Fruit fly (Drosophila melanogaster) whole organism, embryonic: Measurements from ENCODE around the gene mgr.

ENCODE experiments used
- Ada2b ChIP-seq: fragments of 200-800 bp; sonication (Bioruptor generic); IDR thresholded peaks from 2 replicates; pipeline ENCODE4 v1.3.6; 2022; ENCODE audit warnings: missing biosample characterization, missing genetic modification characterization
- Atf-2 ChIP-seq: fragments of 200-800 bp; sonication (Bioruptor generic); optimal IDR thresholded peaks from 2 replicates; lab custom pipeline; 2016; ENCODE audit warnings: missing biosample characterization, missing genetic modification characterization
- CG10543 ChIP-seq: fragments of 200-800 bp; sonication (Bioruptor generic); optimal IDR thresholded peaks from 3 replicates; lab custom pipeline; 2017; ENCODE audit warnings: missing biosample characterization, mild to moderate bottlenecking, missing genetic modification characterization, moderate library complexity
- CG11456 ChIP-seq: fragments of 200-800 bp; sonication (Bioruptor generic); IDR thresholded peaks from 3 replicates; pipeline ENCODE4 v1.3.6; 2022; ENCODE audit warnings: missing biosample characterization, missing genetic modification characterization
- CG12155 ChIP-seq: fragments of 200-800 bp; sonication (Bioruptor generic); optimal IDR thresholded peaks from 3 replicates; lab custom pipeline; 2016; ENCODE audit warnings: missing biosample characterization, missing genetic modification characterization
- CG12659 ChIP-seq: fragments of 200-800 bp; sonication (Bioruptor generic); optimal IDR thresholded peaks from 3 replicates; lab custom pipeline; 2017; ENCODE audit warnings: mild to moderate bottlenecking, missing biosample characterization, missing genetic modification reagents, missing genetic modification characterization
- CG15601 ChIP-seq: fragments of 200-800 bp; sonication (Bioruptor generic); optimal IDR thresholded peaks from 3 replicates; lab custom pipeline; 2019; ENCODE audit warnings: missing biosample characterization, mild to moderate bottlenecking, missing genetic modification characterization, moderate library complexity
- CG1603 ChIP-seq: fragments of 200-800 bp; sonication (Bioruptor generic); optimal IDR thresholded peaks from 2 replicates; lab custom pipeline; 2019; ENCODE audit warnings: missing biosample characterization, mild to moderate bottlenecking, missing genetic modification characterization, moderate library complexity
- CG16813 ChIP-seq: fragments of 200-800 bp; sonication (Bioruptor generic); IDR thresholded peaks from 3 replicates; pipeline ENCODE4 v1.3.6; 2022; ENCODE audit warnings: missing biosample characterization, missing genetic modification characterization; ENCODE audit not compliant: partially characterized antibody
- CG16863 ChIP-seq: fragments of 200-800 bp; sonication (Bioruptor generic); optimal IDR thresholded peaks from 3 replicates; lab custom pipeline; 2016; ENCODE audit warnings: missing biosample characterization, missing genetic modification characterization
- CG1792 ChIP-seq: fragments of 200-800 bp; sonication (Bioruptor generic); optimal IDR thresholded peaks from 2 replicates; lab custom pipeline; 2016; ENCODE audit warnings: missing biosample characterization, missing genetic modification characterization
- CG2712 ChIP-seq: fragments of 200-800 bp; optimal IDR thresholded peaks from 3 replicates; lab custom pipeline; 2019; ENCODE audit warnings: missing biosample characterization, mild to moderate bottlenecking, missing genetic modification characterization, moderate library complexity
- CG31365 ChIP-seq: fragments of 200-800 bp; sonication (Bioruptor generic); optimal IDR thresholded peaks from 2 replicates; lab custom pipeline; 2018; ENCODE audit warnings: missing biosample characterization, mild to moderate bottlenecking, missing genetic modification characterization
- CG3838 ChIP-seq: fragments of 200-800 bp; sonication (Bioruptor generic); optimal IDR thresholded peaks from 3 replicates; lab custom pipeline; 2016; ENCODE audit warnings: missing biosample characterization, missing genetic modification characterization
- CG7372 ChIP-seq: fragments of 200-800 bp; sonication (Bioruptor generic); IDR thresholded peaks from 2 replicates; pipeline ENCODE4 v1.3.6; 2022; ENCODE audit warnings: missing biosample characterization, missing genetic modification characterization
- CG7786 ChIP-seq: fragments of 200-800 bp; sonication (Bioruptor generic); optimal IDR thresholded peaks from 2 replicates; lab custom pipeline; 2016; ENCODE audit warnings: missing biosample characterization, missing genetic modification characterization
- CG7963 ChIP-seq: fragments of 200-800 bp; sonication (Bioruptor generic); IDR thresholded peaks from 3 replicates; pipeline ENCODE4 v1.3.6; 2022; ENCODE audit warnings: missing biosample characterization, missing genetic modification characterization; ENCODE audit not compliant: partially characterized antibody
- CG8359 ChIP-seq: fragments of 200-800 bp; sonication (Bioruptor generic); optimal IDR thresholded peaks from 2 replicates; lab custom pipeline; 2017; ENCODE audit warnings: missing biosample characterization, mild to moderate bottlenecking, missing genetic modification characterization, borderline replicate concordance
- CG9215 ChIP-seq: fragments of 200-800 bp; sonication (Bioruptor generic); IDR thresholded peaks from 2 replicates; pipeline ENCODE4 v1.3.6; 2022; ENCODE audit warnings: missing biosample characterization, missing genetic modification characterization
- D ChIP-seq, 2 experiments: fragments of 200-800 bp in 1 of 2; fragments of >200 bp in 1 of 2; sonication (Bioruptor generic) in 1 of 2; optimal IDR thresholded peaks; 2 replicates in 1 of 2; 3 replicates in 1 of 2; lab custom pipeline; 2017; ENCODE audit warnings: mild to moderate bottlenecking in 1 of 2, missing biosample characterization in 1 of 2, missing genetic modification characterization in 1 of 2, missing genetic modification reagents in 1 of 2
- E2f1 ChIP-seq: fragments of 200-800 bp; sonication (Bioruptor generic); IDR thresholded peaks from 2 replicates; pipeline ENCODE4 v1.3.6; 2022; ENCODE audit warnings: missing biosample characterization, missing genetic modification characterization
- E2f2 ChIP-seq: fragments of 200-800 bp; sonication (Bioruptor generic); IDR thresholded peaks from 2 replicates; pipeline ENCODE4 v1.3.6; 2022; ENCODE audit warnings: missing biosample characterization, missing genetic modification characterization
- HLH4C ChIP-seq: fragments of 200-800 bp; sonication (Bioruptor generic); IDR thresholded peaks from 3 replicates; pipeline ENCODE4 v1.3.6; 2022; ENCODE audit warnings: missing biosample characterization, missing genetic modification characterization; ENCODE audit not compliant: partially characterized antibody
- Hmr ChIP-seq: fragments of 200-800 bp; sonication (Bioruptor generic); optimal IDR thresholded peaks from 3 replicates; lab custom pipeline; 2017; ENCODE audit warnings: mild to moderate bottlenecking, missing biosample characterization, missing genetic modification reagents, missing genetic modification characterization
- Hsf ChIP-seq: fragments of 200-800 bp; sonication (Bioruptor generic); optimal IDR thresholded peaks from 3 replicates; lab custom pipeline; 2016; ENCODE audit warnings: missing biosample characterization, missing genetic modification characterization
- Lhr ChIP-seq: fragments of 200-800 bp; sonication (Bioruptor generic); optimal IDR thresholded peaks from 3 replicates; lab custom pipeline; 2017; ENCODE audit warnings: mild to moderate bottlenecking, missing biosample characterization, missing genetic modification reagents, missing genetic modification characterization
- Mad ChIP-seq: fragments of 200-800 bp; sonication (Bioruptor generic); optimal IDR thresholded peaks from 2 replicates; lab custom pipeline; 2016; ENCODE audit warnings: missing biosample characterization, missing genetic modification characterization
- Med ChIP-seq: fragments of 200-800 bp; sonication (Bioruptor generic); peaks from one replicate; lab custom pipeline; 2016; ENCODE audit warnings: missing biosample characterization, missing genetic modification characterization, mild to moderate bottlenecking, inconsistent platforms, moderate library complexity
- Myb ChIP-seq: fragments of 200-800 bp; sonication (Bioruptor generic); optimal IDR thresholded peaks from 2 replicates; lab custom pipeline; 2016; ENCODE audit warnings: missing biosample characterization, missing genetic modification characterization
- Ptx1 ChIP-seq: fragments of 200-800 bp; sonication (Bioruptor generic); IDR thresholded peaks from 2 replicates; pipeline ENCODE4 v1.3.6; 2022; ENCODE audit warnings: missing biosample characterization, missing genetic modification characterization
- Rfx ChIP-seq: fragments of 200-800 bp; sonication (Bioruptor generic); IDR thresholded peaks from 2 replicates; pipeline ENCODE4 v1.3.6; 2022; ENCODE audit warnings: missing biosample characterization, missing genetic modification characterization
- Sox100B ChIP-seq: fragments of 200-800 bp; sonication (Bioruptor generic); optimal IDR thresholded peaks from 3 replicates; lab custom pipeline; 2018; ENCODE audit warnings: missing biosample characterization, mild to moderate bottlenecking, missing genetic modification characterization
- abd-A ChIP-seq: fragments of 200-800 bp; sonication (Bioruptor generic); optimal IDR thresholded peaks from 3 replicates; lab custom pipeline; 2019; ENCODE audit warnings: missing biosample characterization, mild to moderate bottlenecking, missing genetic modification characterization, moderate library complexity
- chm ChIP-seq: fragments of 200-800 bp; sonication (Bioruptor generic); IDR thresholded peaks from 2 replicates; pipeline ENCODE4 v1.3.6; 2022; ENCODE audit warnings: missing biosample characterization, missing genetic modification characterization
- dati ChIP-seq: fragments of 200-800 bp; sonication (Bioruptor generic); IDR thresholded peaks from 2 replicates; pipeline ENCODE4 v1.3.6; 2022; ENCODE audit warnings: missing biosample characterization, missing genetic modification characterization
- emc ChIP-seq: fragments of 200-800 bp; sonication (Bioruptor generic); optimal IDR thresholded peaks from 2 replicates; lab custom pipeline; 2016; ENCODE audit warnings: missing biosample characterization, missing genetic modification characterization
- hb ChIP-seq: fragments of 200-800 bp; sonication (Bioruptor generic); IDR thresholded peaks from 3 replicates; pipeline ENCODE4 v1.3.6; 2022; ENCODE audit warnings: missing biosample characterization, missing genetic modification characterization; ENCODE audit not compliant: partially characterized antibody
- nerfin-2 ChIP-seq: fragments of 200-800 bp; sonication (Bioruptor generic); IDR thresholded peaks from 2 replicates; pipeline ENCODE4 v1.3.6; 2022; ENCODE audit warnings: missing biosample characterization, missing genetic modification characterization; ENCODE audit not compliant: partially characterized antibody
- nom ChIP-seq: fragments of 200-800 bp; sonication (Bioruptor generic); optimal IDR thresholded peaks from 2 replicates; lab custom pipeline; 2017; ENCODE audit warnings: missing biosample characterization, missing genetic modification characterization, mild to moderate bottlenecking, moderate library complexity, missing genetic modification reagents
- pzg ChIP-seq: fragments of 200-800 bp; sonication (Bioruptor generic); optimal IDR thresholded peaks from 3 replicates; lab custom pipeline; 2018; ENCODE audit warnings: missing biosample characterization, mild to moderate bottlenecking, missing genetic modification characterization, moderate library complexity
- schlank ChIP-seq: fragments of 200-800 bp; sonication (Bioruptor generic); optimal IDR thresholded peaks from 2 replicates; lab custom pipeline; 2018; ENCODE audit warnings: missing biosample characterization, mild to moderate bottlenecking, missing genetic modification characterization
- sens-2 ChIP-seq: fragments of 200-800 bp; sonication (Bioruptor generic); IDR thresholded peaks from 2 replicates; pipeline ENCODE4 v1.3.6; 2022; ENCODE audit warnings: missing biosample characterization, missing genetic modification characterization
- sisA ChIP-seq: fragments of 200-800 bp; sonication (Bioruptor generic); IDR thresholded peaks from 2 replicates; pipeline ENCODE4 v1.3.6; 2022; ENCODE audit warnings: missing biosample characterization, missing genetic modification characterization
- sna ChIP-seq: fragments of 200-800 bp; sonication (Bioruptor generic); IDR thresholded peaks from 2 replicates; pipeline ENCODE4 v1.3.6; 2022; ENCODE audit warnings: missing biosample characterization, missing genetic modification characterization; ENCODE audit not compliant: partially characterized antibody
- stwl ChIP-seq: fragments of 200-800 bp; sonication (Bioruptor generic); optimal IDR thresholded peaks from 3 replicates; lab custom pipeline; 2018; ENCODE audit warnings: missing biosample characterization, mild to moderate bottlenecking, missing genetic modification characterization, moderate library complexity
- trem ChIP-seq: fragments of 200-800 bp; optimal IDR thresholded peaks from 3 replicates; lab custom pipeline; 2019; ENCODE audit warnings: missing biosample characterization, mild to moderate bottlenecking, missing genetic modification characterization, moderate library complexity
- vvl ChIP-seq: fragments of 200-800 bp; sonication (Bioruptor generic); IDR thresholded peaks from 2 replicates; pipeline ENCODE4 v1.3.6; 2022; ENCODE audit warnings: missing biosample characterization, missing genetic modification characterization

mgr gene

dm6 chr3R:11449688-11450087 lies 40.0 kb upstream of the mgr start:
- TF ChIP-seq nom (GFP tag; lab: Kevin White, UChicago) (peak; percentile 45), Atf-2 (no peak)

dm6 chr3R:11441038-11441437 lies 31.4 kb upstream of the mgr start:
- TF ChIP-seq CG1792 (no peak), CG11456 (0 out of 3 replicates have a peak, but pooled peaks have one; percentile 22)

dm6 chr3R:11437528-11437927 lies 27.9 kb upstream of the mgr start, which contains the start of gene CG17230:
TSS of gene CG17230 (plus strand) at chr3R:11437785.
- TF ChIP-seq trem (tag; lab: Kevin White, UChicago), result peak; percentile 38
- TF ChIP-seq schlank (tag; lab: Kevin White, UChicago), result no peak
- TF ChIP-seq sens-2 (GFP tag; lab: Robert Waterston, UW), result no peak
- TF ChIP-seq hb (GFP tag; lab: Robert Waterston, UW), result peak; percentile 64; the same call in 2 of the 3 replicates
- no peak for TF ChIP-seq chm (GFP tag; lab: Robert Waterston, UW)
- peak; percentile 63; the same call in 2 of the 3 replicates for TF ChIP-seq CG7963 (GFP tag; lab: Robert Waterston, UW)
- no peak for TF ChIP-seq Hsf
- peak; percentile 56; the same call in 1 of the 2 replicates for TF ChIP-seq nerfin-2 (GFP tag; lab: Robert Waterston, UW)
- TF ChIP-seq CG7372, result no peak
- TF ChIP-seq CG2712 (tag; lab: Kevin White, UChicago), result no peak
- TF ChIP-seq Sox100B (GFP tag; lab: Kevin White, UChicago), result no peak
- TF ChIP-seq HLH4C (GFP tag; lab: Robert Waterston, UW), result peak; percentile 64
- peak; percentile 52 for TF ChIP-seq Lhr (GFP tag; lab: Kevin White, UChicago)
- no peak for TF ChIP-seq CG8359 (GFP tag; lab: Kevin White, UChicago)
- no peak for TF ChIP-seq CG12155 (GFP tag; lab: Kevin White, UChicago)
- peak; percentile 16 for TF ChIP-seq CG12659 (GFP tag; lab: Kevin White, UChicago)
- no peak for TF ChIP-seq CG10543 (GFP tag; lab: Kevin White, UChicago)
- TF ChIP-seq emc (GFP tag; lab: Kevin White, UChicago), result no peak
- no peak for TF ChIP-seq Ada2b
- peak; percentile 50 for TF ChIP-seq stwl (tag; lab: Kevin White, UChicago)
- 0 out of 2 replicates have a peak, but pooled peaks have one; percentile 8 for TF ChIP-seq vvl (GFP tag; lab: Robert Waterston, UW)
- no peak for TF ChIP-seq sisA (GFP tag; lab: Robert Waterston, UW)
- TF ChIP-seq CG7786 (GFP tag; lab: Kevin White, UChicago), result no peak
- TF ChIP-seq sna (GFP tag; lab: Robert Waterston, UW), result peak; percentile 76
- no peak for TF ChIP-seq Rfx (GFP tag; lab: Robert Waterston, UW)
- TF ChIP-seq Med (GFP tag; lab: Kevin White, UChicago), result peak; percentile 70
- peak; percentile 88 for TF ChIP-seq CG16813 (GFP tag; lab: Robert Waterston, UW)
- peak; percentile 74 for TF ChIP-seq Myb (GFP tag; lab: Kevin White, UChicago)
- TF ChIP-seq Ptx1 (GFP tag; lab: Robert Waterston, UW), result no peak
- peak; percentile 49 for TF ChIP-seq E2f2 (GFP tag; lab: Robert Waterston, UW)
- no peak for TF ChIP-seq D (optimal IDR thresholded peaks at IDR 0.05; lab: Kevin White, UChicago)
- no peak for TF ChIP-seq D (GFP tag; optimal IDR thresholded peaks at IDR 0.05; lab: Kevin White, UChicago)
- TF ChIP-seq CG16863 (GFP tag; lab: Kevin White, UChicago), result no peak
- no peak for TF ChIP-seq Mad (GFP tag; lab: Kevin White, UChicago)
- TF ChIP-seq CG9215 (GFP tag; lab: Robert Waterston, UW), result no peak
- TF ChIP-seq CG15601, result no peak
- TF ChIP-seq pzg (GFP tag; lab: Kevin White, UChicago), result peak; percentile 41
- TF ChIP-seq CG31365, result no peak
- TF ChIP-seq Hmr (GFP tag; lab: Kevin White, UChicago), result peak; percentile 8
- TF ChIP-seq CG3838 (GFP tag; lab: Kevin White, UChicago), result peak; percentile 72
- no peak for TF ChIP-seq E2f1
- TF ChIP-seq dati (GFP tag; lab: Robert Waterston, UW), result no peak
- TF ChIP-seq CG1603, result peak; percentile 38
- no peak for TF ChIP-seq abd-A (tag; lab: Kevin White, UChicago)
